Worm (Caenorhabditis elegans): ENCODE results near the gene rpb-8.

The rpb-8 gene

DNA sequence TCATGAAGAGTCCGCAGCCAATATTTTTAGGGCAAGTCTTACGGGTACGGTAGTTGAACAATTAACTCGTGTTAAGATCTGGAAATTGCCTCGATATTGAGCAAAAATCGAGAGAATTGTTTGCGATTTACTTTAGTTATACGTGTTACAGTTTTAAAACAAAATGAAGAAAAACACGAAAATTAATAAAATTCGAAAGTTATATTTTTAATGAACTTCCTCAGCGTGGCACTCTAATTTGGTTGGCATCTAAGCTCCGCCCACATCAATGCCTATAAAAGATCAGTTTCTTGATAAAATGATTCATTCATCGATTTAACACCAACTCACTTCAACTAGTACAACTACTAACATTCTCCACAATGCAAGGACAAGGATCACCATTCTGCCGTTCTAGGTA lies 47.3 kb downstream of the rpb-8 start, which contains the start of gene gipc-1:
TSS of gene gipc-1 (plus strand) at position 301 of the 400 bp plus-strand sequence.
- no peak for TF ChIP-seq B0261.1 (tag; optimal IDR thresholded peaks at IDR 0.05)

DNA sequence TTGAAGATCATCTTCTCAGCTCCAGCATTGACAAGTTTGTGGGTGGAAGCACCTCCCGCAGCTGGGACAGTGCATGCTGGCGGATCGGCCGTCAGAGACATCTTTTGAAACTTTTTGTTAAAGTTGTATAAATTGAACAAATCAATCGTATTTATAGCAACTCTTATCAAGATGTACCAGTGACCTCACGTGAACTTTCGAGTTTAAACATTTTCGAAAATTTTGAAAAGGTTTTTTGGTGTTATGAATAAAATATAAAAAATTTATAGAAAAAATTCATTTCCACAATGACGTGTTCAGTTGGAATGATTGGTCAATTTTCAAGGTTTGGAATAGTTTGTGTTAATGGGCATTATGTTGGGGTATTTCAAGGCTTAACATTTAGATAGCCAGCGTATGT lies 49.2 kb downstream of the rpb-8 start, which contains the start of the genes msd-4 and C35D10.3:
TSS of gene msd-4 (minus strand) at position 101 of the 400 bp plus-strand sequence.
TSS of gene C35D10.3 (plus strand) at position 279 of the 400 bp plus-strand sequence.
- TF ChIP-seq egrh-3 (GFP tag; IDR thresholded peaks at IDR 0.05) (no peak), ceh-40 (GFP tag; IDR thresholded peaks at IDR 0.05) (no peak), lin-35 (GFP tag; optimal IDR thresholded peaks at IDR 0.05) (no peak), chd-7 (tag; optimal IDR thresholded peaks at IDR 0.05) (no peak), hsf-1 (GFP tag; IDR thresholded peaks at IDR 0.05) (no peak)

All from whole organism, young adult.